Fruit fly (Drosophila melanogaster) whole organism: Measurements from ENCODE around the gene CG34404.

Experiments used
- CG8478 ChIP-seq: fragments of >200 bp; optimal IDR thresholded peaks from 2 replicates; lab custom pipeline; 2018; ENCODE audit warnings: inconsistent platforms
- pan ChIP-seq: fragments of >200 bp; optimal IDR thresholded peaks from 2 replicates; lab custom pipeline; 2017
- psq ChIP-seq: fragments of >200 bp; optimal IDR thresholded peaks from 2 replicates; lab custom pipeline; 2017

DNA sequence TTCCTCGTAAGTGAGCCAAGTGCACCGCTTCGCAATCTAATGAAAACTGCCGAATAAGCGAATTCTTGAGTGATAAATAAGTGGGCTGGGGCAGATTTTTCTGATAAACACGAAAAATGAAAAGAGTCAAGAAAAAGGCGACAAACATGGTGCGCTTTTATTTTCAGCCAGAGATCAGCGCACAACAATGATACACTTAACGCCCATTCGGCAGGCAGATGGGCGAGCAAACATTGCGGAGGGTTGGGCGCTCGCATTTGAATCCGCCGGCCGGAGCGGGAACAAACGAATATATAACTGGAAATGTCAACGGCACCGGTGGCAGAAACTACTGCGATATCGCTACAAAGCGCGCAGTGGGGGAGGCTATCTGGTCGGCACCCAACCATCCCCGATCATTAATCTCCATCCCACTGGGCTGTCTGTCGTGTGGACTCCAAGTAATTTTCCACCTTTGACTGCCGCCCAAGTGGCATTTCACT, 39.6 kb upstream of the CG34404 start, which contains the start of gene CG6125:
- TF ChIP-seq pan (lab: Kevin White, UChicago) (no peak), psq (lab: Kevin White, UChicago) (no peak), CG8478 (lab: Kevin White, UChicago) (no peak)
